Worm (Caenorhabditis elegans) whole organism, early embryonic: ENCODE results near the gene ipla-3.

Experiments used
- B0310.2 ChIP-seq: sonication (generic microtip); optimal IDR thresholded peaks from 2 replicates; lab custom pipeline; 2016; ENCODE audit warnings: mild to moderate bottlenecking, missing genetic modification characterization, missing compliant biosample characterization
- aly-1 ChIP-seq: sonication (generic microtip); optimal IDR thresholded peaks from 2 replicates; lab custom pipeline; 2016; ENCODE audit warnings: missing genetic modification characterization, missing compliant biosample characterization
- ama-1 ChIP-seq: fragments of 150-350 bp; optimal IDR thresholded peaks from 2 replicates; lab custom pipeline; 2014
- ceh-13 ChIP-seq: fragments of 200-800 bp; sonication (Bioruptor generic); optimal IDR thresholded peaks from 2 replicates; lab custom pipeline; 2018; ENCODE audit warnings: mild to moderate bottlenecking, missing genetic modification characterization, missing compliant biosample characterization
- ets-7 ChIP-seq: sonication (generic microtip); optimal IDR thresholded peaks from 2 replicates; lab custom pipeline; 2016; ENCODE audit warnings: missing genotype, missing genetic modification characterization, missing compliant biosample characterization
- flt-1 ChIP-seq: fragments of 200-800 bp; sonication (Bioruptor generic); IDR thresholded peaks from 2 replicates; pipeline ENCODE4 v1.3.6; 2022; ENCODE audit warnings: missing genetic modification characterization, missing compliant biosample characterization
- hmbx-1 ChIP-seq: sonication (generic microtip); optimal IDR thresholded peaks from 2 replicates; lab custom pipeline; 2016; ENCODE audit warnings: mild to moderate bottlenecking, missing genetic modification characterization, missing compliant biosample characterization
- hmg-4 ChIP-seq: fragments of 200-800 bp; sonication (Bioruptor generic); optimal IDR thresholded peaks from 2 replicates; lab custom pipeline; 2018; ENCODE audit warnings: mild to moderate bottlenecking, missing genetic modification characterization, missing compliant biosample characterization
- pes-1 ChIP-seq: fragments of 200-800 bp; sonication (Bioruptor generic); IDR thresholded peaks from 2 replicates; pipeline ENCODE4 v1.3.6; 2022; ENCODE audit warnings: missing genetic modification reagents, missing genetic modification characterization, missing compliant biosample characterization
- scrt-1 ChIP-seq: fragments of 200-800 bp; sonication (Bioruptor generic); IDR thresholded peaks from 2 replicates; pipeline ENCODE4 v1.3.6; 2022; ENCODE audit warnings: missing genetic modification characterization, missing compliant biosample characterization
- sea-1 ChIP-seq: fragments of 200-800 bp; sonication (Bioruptor generic); conservative IDR thresholded peaks from 2 replicates; pipeline ENCODE4 v1.3.6; 2022; ENCODE audit warnings: missing genetic modification characterization, missing compliant biosample characterization
- tbx-37 ChIP-seq: fragments of 200-800 bp; sonication (Bioruptor generic); conservative IDR thresholded peaks from 2 replicates; pipeline ENCODE4 v1.3.6; 2022; ENCODE audit warnings: missing genetic modification reagents, missing genetic modification characterization, missing compliant biosample characterization

ce11 chrV:20710156-20710555 is 18.9 kb downstream of the ipla-3 start:
- no peak for TF ChIP-seq B0310.2
- no peak for TF ChIP-seq flt-1 (GFP tag; lab: Robert Waterston, UW)
- no peak for TF ChIP-seq scrt-1 (GFP tag; lab: Robert Waterston, UW)
- no peak for TF ChIP-seq ceh-13 (GFP tag; lab: Kevin White, UChicago)
- no peak for TF ChIP-seq sea-1 (GFP tag; lab: Robert Waterston, UW)
- TF ChIP-seq ets-7 = no peak
- no peak for TF ChIP-seq ama-1
- TF ChIP-seq pes-1 (GFP tag; lab: Robert Waterston, UW) = no peak
- TF ChIP-seq hmg-4 (GFP tag; lab: Kevin White, UChicago) = no peak
- no peak for TF ChIP-seq aly-1 (tag; lab: Kevin White, UChicago)
- TF ChIP-seq tbx-37 (GFP tag; lab: Robert Waterston, UW) = no peak
- no peak for TF ChIP-seq hmbx-1
